Worm (Caenorhabditis elegans): ENCODE data around the gene cpt-6.

DNA sequence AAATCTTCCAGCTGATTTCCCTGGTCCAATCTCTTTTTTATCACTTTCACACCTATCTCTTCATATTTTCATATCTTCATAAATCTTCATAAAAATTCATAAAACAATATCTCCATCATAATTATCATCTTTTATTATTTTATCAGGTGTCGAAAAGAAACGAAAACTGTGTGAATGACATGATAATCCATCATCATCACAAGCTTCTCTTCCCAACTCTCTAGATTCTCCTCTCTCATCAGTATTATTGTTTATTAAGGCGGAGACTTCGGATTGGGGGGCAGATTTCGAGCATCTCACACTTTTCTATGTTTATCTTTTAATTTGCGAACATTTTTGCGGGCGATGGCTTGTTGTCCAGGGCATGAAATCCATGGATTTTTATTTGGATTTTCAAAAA lies 29.5 kb downstream of the cpt-6 start:
- TF ChIP-seq ceh-79 (tag; optimal IDR thresholded peaks at IDR 0.05) (no peak), unc-62 (GFP tag; optimal IDR thresholded peaks at IDR 0.05) (no peak), lin-26 (GFP tag; IDR thresholded peaks at IDR 0.05) (no peak), pha-4 (tag; optimal IDR thresholded peaks at IDR 0.05) (no peak)
